Worm (Caenorhabditis elegans) whole organism, L4 larva: ENCODE results near the gene srlf-18.

Source experiments
- F10B5.3 ChIP-seq: sonication (generic microtip); optimal IDR thresholded peaks from 2 replicates; lab custom pipeline; 2016; ENCODE audit warnings: mild to moderate bottlenecking, missing genetic modification characterization, missing compliant biosample characterization
- fos-1 ChIP-seq: fragments of 150-350 bp; optimal IDR thresholded peaks from 2 replicates; lab custom pipeline; 2014; ENCODE audit warnings: missing biosample characterization, missing genetic modification characterization
- mes-2 ChIP-seq: sonication (generic microtip); optimal IDR thresholded peaks from 2 replicates; lab custom pipeline; 2016; ENCODE audit warnings: missing genotype, mild to moderate bottlenecking, missing genetic modification characterization, missing compliant biosample characterization; ENCODE audit not compliant: poor library complexity, severe bottlenecking
- nhr-28 ChIP-seq: fragments of 150-350 bp; optimal IDR thresholded peaks from 2 replicates; lab custom pipeline; 2014; ENCODE audit warnings: missing biosample characterization, missing genetic modification characterization
- nhr-76 ChIP-seq: fragments of 150-350 bp; optimal IDR thresholded peaks from 2 replicates; lab custom pipeline; 2014; ENCODE audit warnings: missing biosample characterization, missing genetic modification characterization
- pqm-1 ChIP-seq: sonication (generic microtip); optimal IDR thresholded peaks from 2 replicates; lab custom pipeline; 2017; ENCODE audit warnings: missing biosample characterization, missing genetic modification characterization

DNA sequence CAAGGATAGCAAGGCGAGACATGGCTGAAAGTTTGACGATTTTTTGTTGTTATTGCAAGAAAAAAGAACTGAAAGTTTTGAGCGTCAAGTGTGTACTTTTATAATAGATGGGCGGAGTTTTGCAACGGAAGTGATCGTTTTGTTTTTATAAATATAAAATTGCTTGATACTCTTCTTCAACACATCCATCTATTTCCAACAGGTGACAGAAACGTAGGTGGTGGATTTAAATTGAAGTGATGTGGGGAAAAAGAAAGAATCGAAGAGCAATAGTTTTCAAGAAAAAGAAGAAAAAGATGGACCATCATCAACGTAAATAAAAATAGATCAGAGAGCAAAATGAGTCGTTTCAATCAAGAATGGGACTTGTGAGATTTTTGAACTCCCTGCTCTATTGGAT is 34.3 kb downstream of the srlf-18 start, which contains the start of gene ttr-17:
- no peak for TF ChIP-seq nhr-28 (tag; lab: Kevin White, UChicago)
- no peak for TF ChIP-seq pqm-1 (tag; lab: Kevin White, UChicago)
- TF ChIP-seq F10B5.3 (tag; lab: Kevin White, UChicago): no peak
- TF ChIP-seq fos-1: no peak
- no peak for TF ChIP-seq nhr-76
- TF ChIP-seq mes-2 (tag; lab: Kevin White, UChicago): no peak
